Worm (Caenorhabditis elegans) whole organism, young adult: ENCODE data around the gene C06A1.7.

Experiments
- B0035.1 ChIP-seq: sonication (generic microtip); optimal IDR thresholded peaks from 2 replicates; lab custom pipeline; 2016; ENCODE audit warnings: missing genetic modification characterization, mild to moderate bottlenecking, missing compliant biosample characterization, missing genotype, missing genetic modification reagents
- F10E7.11 ChIP-seq: sonication (generic microtip); optimal IDR thresholded peaks from 2 replicates; lab custom pipeline; 2017; ENCODE audit warnings: mild to moderate bottlenecking, missing genetic modification characterization, moderate library complexity, missing compliant biosample characterization
- F22D6.2 ChIP-seq: sonication (generic microtip); optimal IDR thresholded peaks from 2 replicates; lab custom pipeline; 2016; ENCODE audit warnings: mild to moderate bottlenecking, missing genetic modification characterization, missing compliant biosample characterization
- F23B12.7 ChIP-seq: sonication (generic microtip); optimal IDR thresholded peaks from 2 replicates; lab custom pipeline; 2017; ENCODE audit warnings: missing genetic modification characterization, mild to moderate bottlenecking, missing compliant biosample characterization, antibody characterized with exemption, moderate library complexity; ENCODE audit not compliant: insufficient read depth
- F33H1.4 ChIP-seq: fragments of 200-800 bp; sonication (Bioruptor generic); IDR thresholded peaks from 2 replicates; pipeline ENCODE4 v1.3.6; 2022; ENCODE audit warnings: missing genetic modification reagents, missing genetic modification characterization, missing compliant biosample characterization
- F55B11.4 ChIP-seq: sonication (generic microtip); optimal IDR thresholded peaks from 2 replicates; lab custom pipeline; 2016; ENCODE audit warnings: missing compliant biosample characterization, missing genetic modification characterization, borderline replicate concordance; ENCODE audit not compliant: insufficient read depth
- T26A5.8 ChIP-seq: sonication (generic microtip); optimal IDR thresholded peaks from 2 replicates; lab custom pipeline; 2016; ENCODE audit warnings: missing genetic modification characterization, missing compliant biosample characterization
- Y53G8AR.9 ChIP-seq: fragments of 200-800 bp; sonication (Bioruptor generic); conservative IDR thresholded peaks from 2 replicates; pipeline ENCODE4 v1.3.6; 2022; ENCODE audit warnings: missing genetic modification reagents, missing genetic modification characterization, missing compliant biosample characterization
- Y67H2A.10 ChIP-seq: fragments of 200-800 bp; sonication (Bioruptor generic); conservative IDR thresholded peaks from 2 replicates; pipeline ENCODE4 v1.3.6; 2022; ENCODE audit warnings: missing genetic modification reagents, missing genetic modification characterization, missing compliant biosample characterization
- aptf-3 ChIP-seq: fragments of 200-800 bp; sonication (Bioruptor generic); IDR thresholded peaks from 2 replicates; pipeline ENCODE4 v1.3.6; 2022; ENCODE audit warnings: missing genetic modification characterization, missing compliant biosample characterization
- athp-1 ChIP-seq: sonication (generic microtip); optimal IDR thresholded peaks from 2 replicates; lab custom pipeline; 2017; ENCODE audit warnings: mild to moderate bottlenecking, missing genetic modification characterization, missing compliant biosample characterization
- attf-3 ChIP-seq: fragments of 200-800 bp; sonication (Bioruptor generic); conservative IDR thresholded peaks from 2 replicates; pipeline ENCODE4 v1.3.6; 2022; ENCODE audit warnings: missing genetic modification reagents, missing genetic modification characterization, missing compliant biosample characterization
- bed-1 ChIP-seq: fragments of 200-800 bp; sonication (Bioruptor generic); IDR thresholded peaks from 2 replicates; pipeline ENCODE4 v1.3.6; 2022; ENCODE audit warnings: missing genetic modification reagents, missing genetic modification characterization, missing compliant biosample characterization
- bed-2 ChIP-seq: fragments of 200-800 bp; sonication (Bioruptor generic); IDR thresholded peaks from 2 replicates; pipeline ENCODE4 v1.3.6; 2022; ENCODE audit warnings: missing genetic modification reagents, missing genetic modification characterization, missing compliant biosample characterization
- cebp-1 ChIP-seq, 2 experiments: fragments of 200-800 bp in 1 of 2; sonication (Bioruptor generic) in 1 of 2; sonication (generic microtip) in 1 of 2; IDR thresholded peaks in 1 of 2; optimal IDR thresholded peaks in 1 of 2; 2 replicates each; pipeline versions ENCODE4 v1.3.6 to Lab custom; 2017 to 2022; ENCODE audit warnings: missing compliant biosample characterization in 2 of 2, missing genetic modification characterization in 2 of 2, mild to moderate bottlenecking in 1 of 2, missing genetic modification reagents in 1 of 2, moderate library complexity in 1 of 2
- ceh-58 ChIP-seq: fragments of 200-800 bp; sonication (Bioruptor generic); IDR thresholded peaks from 2 replicates; pipeline ENCODE4 v1.3.6; 2022; ENCODE audit warnings: missing genetic modification characterization, missing compliant biosample characterization
- dpl-1 ChIP-seq: fragments of 150-350 bp; optimal IDR thresholded peaks from 2 replicates; lab custom pipeline; 2014; ENCODE audit warnings: missing biosample characterization, missing genetic modification reagents, missing genetic modification characterization
- efl-1 ChIP-seq: fragments of 150-350 bp; optimal IDR thresholded peaks from 2 replicates; lab custom pipeline; 2014; ENCODE audit warnings: missing biosample characterization, missing genetic modification reagents, missing genetic modification characterization
- gei-17 ChIP-seq: fragments of 200-800 bp; sonication (Bioruptor generic); optimal IDR thresholded peaks from 2 replicates; lab custom pipeline; 2018; ENCODE audit warnings: mild to moderate bottlenecking, missing genetic modification characterization, missing compliant biosample characterization
- him-1 ChIP-seq: sonication (generic microtip); optimal IDR thresholded peaks from 2 replicates; lab custom pipeline; 2016; ENCODE audit warnings: missing genotype, missing genetic modification reagents, missing genetic modification characterization, missing compliant biosample characterization
- hlh-12 ChIP-seq: sonication (generic microtip); optimal IDR thresholded peaks from 2 replicates; lab custom pipeline; 2016; ENCODE audit warnings: missing genetic modification characterization, missing compliant biosample characterization
- hmg-1.2 ChIP-seq: fragments of 200-800 bp; sonication (Bioruptor generic); IDR thresholded peaks from 2 replicates; pipeline ENCODE4 v1.3.6; 2022; ENCODE audit warnings: missing genetic modification reagents, missing genetic modification characterization, missing compliant biosample characterization
- hrde-1 ChIP-seq: sonication (generic microtip); optimal IDR thresholded peaks from 2 replicates; lab custom pipeline; 2016; ENCODE audit warnings: missing genetic modification characterization, mild to moderate bottlenecking, missing compliant biosample characterization, moderate library complexity, missing genotype, missing genetic modification reagents, borderline replicate concordance
- hsf-1 ChIP-seq: fragments of 200-800 bp; sonication (Bioruptor generic); IDR thresholded peaks from 2 replicates; pipeline ENCODE4 v1.3.6; 2022; ENCODE audit warnings: missing genetic modification reagents, missing genetic modification characterization, missing compliant biosample characterization
- lin-26 ChIP-seq: fragments of 200-800 bp; sonication (Bioruptor generic); IDR thresholded peaks from 2 replicates; pipeline ENCODE4 v1.3.6; 2022; ENCODE audit warnings: missing genetic modification reagents, missing genetic modification characterization, missing compliant biosample characterization
- lin-40 ChIP-seq: sonication (generic microtip); optimal IDR thresholded peaks from 2 replicates; lab custom pipeline; 2016; ENCODE audit warnings: missing genetic modification characterization, mild to moderate bottlenecking, missing compliant biosample characterization, missing genotype, missing genetic modification reagents
- lin-54 ChIP-seq: fragments of 200-800 bp; sonication (Bioruptor generic); optimal IDR thresholded peaks from 2 replicates; lab custom pipeline; 2018; ENCODE audit warnings: mild to moderate bottlenecking, missing genetic modification characterization, missing compliant biosample characterization
- lir-1 ChIP-seq: fragments of 200-800 bp; sonication (Bioruptor generic); conservative IDR thresholded peaks from 2 replicates; pipeline ENCODE4 v1.3.6; 2022; ENCODE audit warnings: missing genetic modification reagents, missing genetic modification characterization, missing compliant biosample characterization
- lsy-27 ChIP-seq: sonication (generic microtip); optimal IDR thresholded peaks from 2 replicates; lab custom pipeline; 2017; ENCODE audit warnings: missing genetic modification characterization, mild to moderate bottlenecking, missing compliant biosample characterization, antibody characterized with exemption, missing genotype, borderline replicate concordance; ENCODE audit not compliant: insufficient read depth
- madf-6 ChIP-seq: fragments of 200-800 bp; sonication (Bioruptor generic); IDR thresholded peaks from 2 replicates; pipeline ENCODE4 v1.3.6; 2022; ENCODE audit warnings: missing genetic modification reagents, missing genetic modification characterization, missing compliant biosample characterization
- madf-8 ChIP-seq: fragments of 200-800 bp; sonication (Bioruptor generic); conservative IDR thresholded peaks from 2 replicates; pipeline ENCODE4 v1.3.6; 2022; ENCODE audit warnings: missing genetic modification reagents, missing genetic modification characterization, missing compliant biosample characterization
- mel-28 ChIP-seq: sonication (generic microtip); optimal IDR thresholded peaks from 2 replicates; lab custom pipeline; 2016; ENCODE audit warnings: borderline replicate concordance, mild to moderate bottlenecking, missing genetic modification characterization, missing compliant biosample characterization
- nfya-1 ChIP-seq: sonication (generic microtip); optimal IDR thresholded peaks from 2 replicates; lab custom pipeline; 2017; ENCODE audit warnings: antibody characterized with exemption, missing compliant biosample characterization, missing genetic modification characterization, borderline replicate concordance; ENCODE audit not compliant: insufficient read depth
- nfya-2 ChIP-seq: fragments of 200-800 bp; sonication (Bioruptor generic); IDR thresholded peaks from 2 replicates; pipeline ENCODE4 v1.3.6; 2022; ENCODE audit warnings: missing genetic modification reagents, missing genetic modification characterization, missing compliant biosample characterization
- nhr-179 ChIP-seq: sonication (generic microtip); optimal IDR thresholded peaks from 2 replicates; lab custom pipeline; 2016; ENCODE audit warnings: mild to moderate bottlenecking, missing genetic modification characterization, missing compliant biosample characterization
- nhr-27 ChIP-seq: fragments of 200-800 bp; sonication (Bioruptor generic); optimal IDR thresholded peaks from 2 replicates; lab custom pipeline; 2018; ENCODE audit warnings: mild to moderate bottlenecking, missing genetic modification characterization, moderate library complexity, missing compliant biosample characterization
- pbrm-1 ChIP-seq: fragments of 200-800 bp; sonication (Bioruptor generic); IDR thresholded peaks from 2 replicates; pipeline ENCODE4 v1.3.6; 2022; ENCODE audit warnings: missing genetic modification reagents, missing genetic modification characterization, missing compliant biosample characterization
- rcor-1 ChIP-seq: fragments of 200-800 bp; sonication (Bioruptor generic); IDR thresholded peaks from 2 replicates; pipeline ENCODE4 v1.3.6; 2022; ENCODE audit warnings: missing genetic modification reagents, missing genetic modification characterization, missing compliant biosample characterization
- rec-8 ChIP-seq, 2 experiments: sonication (generic microtip); optimal IDR thresholded peaks; 2 replicates each; lab custom pipeline; 2016; ENCODE audit warnings: mild to moderate bottlenecking in 2 of 2, missing genetic modification characterization in 2 of 2, missing genetic modification reagents in 2 of 2, missing genotype in 2 of 2, missing biosample characterization in 1 of 2, missing compliant biosample characterization in 1 of 2, moderate library complexity in 1 of 2
- sdz-38 ChIP-seq: sonication (generic microtip); optimal IDR thresholded peaks from 2 replicates; lab custom pipeline; 2016; ENCODE audit warnings: missing genotype, missing genetic modification characterization, missing compliant biosample characterization
- sea-2 ChIP-seq: fragments of 200-800 bp; sonication (Bioruptor generic); IDR thresholded peaks from 2 replicates; pipeline ENCODE4 v1.3.6; 2022; ENCODE audit warnings: missing genetic modification characterization, missing compliant biosample characterization
- snpc-1.1 ChIP-seq: sonication (generic microtip); optimal IDR thresholded peaks from 2 replicates; lab custom pipeline; 2017; ENCODE audit warnings: missing genetic modification characterization, mild to moderate bottlenecking, missing compliant biosample characterization, antibody characterized with exemption, moderate library complexity, missing genotype, missing genetic modification reagents; ENCODE audit not compliant: insufficient read depth
- somi-1 ChIP-seq: fragments of 200-800 bp; sonication (Bioruptor generic); optimal IDR thresholded peaks from 2 replicates; lab custom pipeline; 2018; ENCODE audit warnings: mild to moderate bottlenecking, missing genetic modification characterization, missing compliant biosample characterization
- ztf-26 ChIP-seq: sonication (generic microtip); optimal IDR thresholded peaks from 2 replicates; lab custom pipeline; 2017; ENCODE audit warnings: missing genetic modification characterization, missing compliant biosample characterization
- ztf-28 ChIP-seq: fragments of 200-800 bp; sonication (Bioruptor generic); IDR thresholded peaks from 2 replicates; pipeline ENCODE4 v1.3.6; 2022; ENCODE audit warnings: missing genetic modification reagents, missing genetic modification characterization, missing compliant biosample characterization
- ztf-3 ChIP-seq: fragments of 200-800 bp; sonication (Bioruptor generic); optimal IDR thresholded peaks from 2 replicates; lab custom pipeline; 2018; ENCODE audit warnings: mild to moderate bottlenecking, missing genetic modification characterization, missing compliant biosample characterization

Gene C06A1.7

DNA sequence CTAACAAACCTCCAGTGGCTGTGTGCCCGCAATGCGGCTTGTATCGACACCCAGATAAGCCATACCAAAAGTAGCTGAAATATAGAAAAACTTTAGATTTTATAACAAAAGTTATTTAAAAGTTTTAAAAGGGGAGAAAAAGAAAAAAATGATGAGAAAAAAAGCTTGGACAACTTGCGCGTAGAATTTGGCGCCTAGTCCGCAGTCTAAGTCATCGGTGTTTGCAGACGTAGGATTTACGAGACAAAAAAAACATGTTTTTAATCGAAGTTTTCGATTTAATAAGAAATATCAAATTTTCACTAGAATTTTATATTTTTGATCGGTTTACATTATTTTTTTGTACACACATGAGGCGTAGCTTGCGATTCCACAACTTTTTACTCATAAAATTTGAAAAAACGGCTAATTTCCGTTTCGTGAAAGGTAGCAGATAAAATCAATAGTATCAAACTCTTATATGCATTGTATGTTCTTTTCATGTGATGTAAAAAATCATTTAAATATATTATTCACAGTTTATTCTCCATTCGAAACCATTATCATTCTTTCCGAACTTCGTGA lies 22.7 kb upstream of the C06A1.7 start, which contains the start of gene pro-1:
Gene pro-1 (minus strand): TSS at position 74 of the 564 bp plus-strand sequence.
- peak; percentile 88 for TF ChIP-seq B0035.1 (tag; lab: Kevin White, UChicago)
- peak; percentile 37; the same call in 1 of the 2 replicates for TF ChIP-seq ceh-58 (GFP tag; lab: Robert Waterston, UW)
- peak; percentile 89 for TF ChIP-seq ztf-26 (tag; lab: Kevin White, UChicago)
- no peak for TF ChIP-seq F23B12.7 (tag; lab: Kevin White, UChicago)
- TF ChIP-seq bed-2, result no peak
- peak; percentile 36; the same call in 1 of the 2 replicates for TF ChIP-seq attf-3 (GFP tag; lab: Robert Waterston, UW)
- TF ChIP-seq Y53G8AR.9, result peak; percentile 88
- TF ChIP-seq somi-1, result peak; percentile 28
- TF ChIP-seq hlh-12 (tag; lab: Kevin White, UChicago), result no peak
- TF ChIP-seq lin-40 (tag; lab: Kevin White, UChicago), result peak; percentile 85
- TF ChIP-seq efl-1, result no peak
- TF ChIP-seq sdz-38 (tag; lab: Kevin White, UChicago), result no peak
- no peak for TF ChIP-seq bed-1
- peak; percentile 15 for TF ChIP-seq F22D6.2 (tag; lab: Kevin White, UChicago)
- peak; percentile 37 for TF ChIP-seq snpc-1.1 (tag; lab: Kevin White, UChicago)
- peak; percentile 74 for TF ChIP-seq lin-54 (GFP tag; lab: Kevin White, UChicago)
- TF ChIP-seq hrde-1 (tag; lab: Kevin White, UChicago), result no peak
- peak; percentile 48 for TF ChIP-seq hsf-1 (GFP tag; lab: Robert Waterston, UW)
- TF ChIP-seq him-1 (tag; lab: Kevin White, UChicago), result no peak
- peak; percentile 82 for TF ChIP-seq Y67H2A.10 (GFP tag; lab: Robert Waterston, UW)
- 0 out of 2 replicates have a peak, but pooled peaks have one; percentile 9 for TF ChIP-seq sea-2 (GFP tag; lab: Robert Waterston, UW)
- TF ChIP-seq nhr-27, result peak; percentile 12
- peak; percentile 18; the same call in 1 of the 2 replicates for TF ChIP-seq cebp-1 (GFP tag; IDR thresholded peaks at IDR 0.05; lab: Robert Waterston, UW)
- peak; percentile 89 for TF ChIP-seq cebp-1 (tag; optimal IDR thresholded peaks at IDR 0.05; lab: Kevin White, UChicago)
- peak; percentile 65 for TF ChIP-seq mel-28
- TF ChIP-seq athp-1 (tag; lab: Kevin White, UChicago), result peak; percentile 99
- no peak for TF ChIP-seq dpl-1
- peak; percentile 57 for TF ChIP-seq hmg-1.2 (GFP tag; lab: Robert Waterston, UW)
- no peak for TF ChIP-seq rec-8 (tag; optimal IDR thresholded peaks at IDR 0.05; lab: Kevin White, UChicago)
- peak; percentile 45; the same call in 1 of the 2 replicates for TF ChIP-seq ztf-28
- no peak for TF ChIP-seq nhr-179 (tag; lab: Kevin White, UChicago)
- 0 out of 2 replicates have a peak, but pooled peaks have one; percentile 5 for TF ChIP-seq madf-8 (GFP tag; lab: Robert Waterston, UW)
- no peak for TF ChIP-seq nfya-2 (GFP tag; lab: Robert Waterston, UW)
- TF ChIP-seq F55B11.4 (tag; lab: Kevin White, UChicago), result no peak
- peak; percentile 72 for TF ChIP-seq gei-17
- TF ChIP-seq rcor-1 (GFP tag; lab: Robert Waterston, UW), result peak; percentile 52; the same call in 1 of the 2 replicates
- peak; percentile 79 for TF ChIP-seq madf-6
- peak; percentile 50 for TF ChIP-seq T26A5.8 (tag; lab: Kevin White, UChicago)
- TF ChIP-seq pbrm-1 (GFP tag; lab: Robert Waterston, UW), result peak; percentile 94
- TF ChIP-seq nfya-1 (tag; lab: Kevin White, UChicago), result no peak
- no peak; the same call in none of the 2 replicates for TF ChIP-seq lin-26
- peak; percentile 14 for TF ChIP-seq ztf-3 (GFP tag; lab: Kevin White, UChicago)
- peak; percentile 91; the same call in 1 of the 2 replicates for TF ChIP-seq aptf-3 (GFP tag; lab: Robert Waterston, UW)
- TF ChIP-seq lir-1, result peak; percentile 60
- TF ChIP-seq lsy-27, result peak; percentile 65
- peak; percentile 53 for TF ChIP-seq F33H1.4 (GFP tag; lab: Robert Waterston, UW)
- TF ChIP-seq F10E7.11 (tag; lab: Kevin White, UChicago), result peak; percentile 76
